Fruit fly (Drosophila melanogaster): ENCODE measurements around the gene CG14086.

The CG14086 gene

DNA sequence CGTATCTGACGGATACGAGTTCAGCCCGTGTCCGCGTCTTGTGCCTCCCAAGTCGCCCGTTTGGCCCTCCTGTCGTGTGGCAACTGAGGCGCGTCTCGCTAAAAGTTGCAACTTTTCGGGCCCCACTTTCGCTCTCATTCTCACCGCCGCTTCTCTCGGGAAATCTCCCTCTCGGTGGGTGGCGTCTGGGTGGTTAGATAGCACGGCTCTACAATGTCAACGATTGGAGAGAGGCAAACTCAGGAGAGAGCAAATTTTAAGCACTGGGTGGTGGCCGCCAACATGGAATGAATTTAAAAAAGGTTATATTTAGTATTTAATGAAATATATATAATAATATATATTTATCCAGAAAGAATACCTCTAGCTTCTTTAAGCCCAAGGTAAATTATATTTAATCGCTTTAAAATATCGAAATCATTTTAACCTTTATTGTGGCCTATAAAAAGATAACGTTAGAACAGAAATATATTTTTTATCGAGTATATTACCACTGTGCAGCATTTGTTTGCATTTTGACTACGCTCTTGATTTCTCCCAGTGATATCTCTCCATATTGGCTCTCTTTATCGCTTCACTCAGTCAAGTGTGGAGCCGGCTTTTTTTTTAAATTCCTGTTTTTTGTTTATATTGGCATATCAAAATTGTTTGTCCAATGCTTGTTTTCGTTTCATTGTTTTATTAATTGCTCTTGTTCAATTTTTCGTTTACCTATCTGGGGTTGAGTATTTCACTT, 17.0 kb downstream of the CG14086 start, which contains the start of gene Gbs-76A (continued):
- TF ChIP-seq kni (GFP tag; optimal IDR thresholded peaks at IDR 0.05) (no peak), eve (GFP tag; optimal IDR thresholded peaks at IDR 0.05) (peak in 1 of 2 experiments; percentile 81), ara (GFP tag; IDR thresholded peaks at IDR 0.05) (peak; percentile 73; the same call in 1 of the 2 replicates), CG3847 (GFP tag; IDR thresholded peaks at IDR 0.05) (peak; percentile 67), Hr39 (optimal IDR thresholded peaks at IDR 0.05) (no peak), tgo (GFP tag; IDR thresholded peaks at IDR 0.05) (peak; percentile 79), bsh (GFP tag; optimal IDR thresholded peaks at IDR 0.05) (peak; percentile 58 to 89), Stat92E (GFP tag; optimal IDR thresholded peaks at IDR 0.05) (no peak), H2.0 (GFP tag; IDR thresholded peaks at IDR 0.05) (peak; percentile 63), slp2 (GFP tag; optimal IDR thresholded peaks at IDR 0.05) (no peak), CG6765 (GFP tag; optimal IDR thresholded peaks at IDR 0.05) (peak; percentile 85), Dek (tag; optimal IDR thresholded peaks at IDR 0.05) (peak; percentile 79), Ravus (GFP tag; IDR thresholded peaks at IDR 0.05) (peak; percentile 6; the same call in 1 of the 2 replicates), maf-S (GFP tag; optimal IDR thresholded peaks at IDR 0.05) (no peak), CG1792 (GFP tag; optimal IDR thresholded peaks at IDR 0.05) (no peak), gro (GFP tag; optimal IDR thresholded peaks at IDR 0.05) (no peak), hbn (GFP tag; IDR thresholded peaks at IDR 0.05; ENCODE audit: partially characterized antibody) (no peak), pho (GFP tag; optimal IDR thresholded peaks at IDR 0.05) (peak; percentile 50), cato (GFP tag; optimal IDR thresholded peaks at IDR 0.05; ENCODE audit: borderline replicate concordance) (peak; percentile 23), HLH54F (GFP tag; optimal IDR thresholded peaks at IDR 0.05) (no peak), emc (GFP tag; optimal IDR thresholded peaks at IDR 0.05) (no peak), Mrtf (GFP tag; IDR thresholded peaks at IDR 0.05) (0 out of 3 replicates have a peak, but pooled peaks have one; percentile 48), lov (optimal IDR thresholded peaks at IDR 0.05) (no peak), lov (GFP tag; IDR thresholded peaks at IDR 0.05) (0 out of 3 replicates have a peak, but pooled peaks have one; percentile 27), CG6272 (GFP tag; IDR thresholded peaks at IDR 0.05) (peak; percentile 43; the same call in 1 of the 2 replicates), psq (GFP tag; optimal IDR thresholded peaks at IDR 0.05) (peak; percentile 10), CG11504 (tag; optimal IDR thresholded peaks at IDR 0.05) (peak; percentile 88), CG32772 (GFP tag; IDR thresholded peaks at IDR 0.05) (peak; percentile 59), Ets65A (GFP tag) (peak; percentile 66), CG7786 (GFP tag; optimal IDR thresholded peaks at IDR 0.05) (no peak), mld (GFP tag; IDR thresholded peaks at IDR 0.05; ENCODE audit: partially characterized antibody) (no peak), dmrt99B (tag; optimal IDR thresholded peaks at IDR 0.05) (peak; percentile 90), ranshi (GFP tag; IDR thresholded peaks at IDR 0.05) (peak; percentile 27; the same call in 1 of the 2 replicates), Camta (GFP tag; optimal IDR thresholded peaks at IDR 0.05) (peak; percentile 1), CkIIα-i1 (GFP tag; IDR thresholded peaks at IDR 0.05) (no peak), eyg (GFP tag; optimal IDR thresholded peaks at IDR 0.05) (no peak), Hsf (GFP tag; optimal IDR thresholded peaks at IDR 0.05) (peak; percentile 21), jing (GFP tag; optimal IDR thresholded peaks at IDR 0.05) (no peak), CG17612 (GFP tag; IDR thresholded peaks at IDR 0.05) (no peak), CG5953 (GFP tag; IDR thresholded peaks at IDR 0.05) (peak; percentile 33; the same call in 1 of the 2 replicates), BtbVII (GFP tag; optimal IDR thresholded peaks at IDR 0.05) (peak; percentile 84), Fer1 (GFP tag; optimal IDR thresholded peaks at IDR 0.05) (peak; percentile 91), toy (GFP tag; IDR thresholded peaks at IDR 0.05) (peak; percentile 24; the same call in 1 of the 2 replicates), Oli (tag; optimal IDR thresholded peaks at IDR 0.05) (peak; percentile 84), CG13894 (tag; optimal IDR thresholded peaks at IDR 0.05) (peak; percentile 87), ham (GFP tag; IDR thresholded peaks at IDR 0.05) (no peak), CG4820 (GFP tag; optimal IDR thresholded peaks at IDR 0.05) (peak; percentile 36), CG12219 (GFP tag; optimal IDR thresholded peaks at IDR 0.05) (peak; percentile 60), Mes4 (GFP tag; optimal IDR thresholded peaks at IDR 0.05) (no peak), CoRest (tag; optimal IDR thresholded peaks at IDR 0.05) (peak; percentile 91)

All from whole organism, embryonic.